Fruit fly (Drosophila melanogaster): ENCODE measurements around the gene CG33061.

CG33061 gene

dm6 chr3L:16328207-16328891 is 1.2 kb upstream of the CG33061 start, which contains the start of gene CG13058 (continued):
- TF ChIP-seq kay (GFP tag; optimal IDR thresholded peaks at IDR 0.05) (no peak), zen (tag; optimal IDR thresholded peaks at IDR 0.05) (no peak), CG11456 (GFP tag; IDR thresholded peaks at IDR 0.05) (no peak), Hr39 (optimal IDR thresholded peaks at IDR 0.05) (no peak), Dip2 (GFP tag; IDR thresholded peaks at IDR 0.05) (no peak), Xrp1 (GFP tag; IDR thresholded peaks at IDR 0.05) (no peak; the same call in 1 of the 2 replicates), CG7357 (GFP tag; IDR thresholded peaks at IDR 0.05) (0 out of 3 replicates have a peak, but pooled peaks have one; percentile 41), Fer2 (tag; optimal IDR thresholded peaks at IDR 0.05) (no peak), pan (optimal IDR thresholded peaks at IDR 0.05) (no peak), pan (GFP tag; optimal IDR thresholded peaks at IDR 0.05 in 1 of 2, IDR thresholded peaks at IDR 0.05 in 1 of 2) (no peak), chinmo (GFP tag; IDR thresholded peaks at IDR 0.05; ENCODE audit: partially characterized antibody) (no peak), CG43689 (GFP tag; IDR thresholded peaks at IDR 0.05) (peak; percentile 52; the same call in 1 of the 2 replicates), dpn (GFP tag; optimal IDR thresholded peaks at IDR 0.05) (peak in 1 of 2 experiments; percentile 48), ara (GFP tag; IDR thresholded peaks at IDR 0.05) (no peak), CG4820 (GFP tag; optimal IDR thresholded peaks at IDR 0.05) (peak; percentile 57), CG10462 (GFP tag; optimal IDR thresholded peaks at IDR 0.05) (no peak), cad (GFP tag; optimal IDR thresholded peaks at IDR 0.05) (no peak), dmrt99B (tag; optimal IDR thresholded peaks at IDR 0.05) (peak; percentile 77), p53 (GFP tag; optimal IDR thresholded peaks at IDR 0.05) (no peak), CG14710 (tag; optimal IDR thresholded peaks at IDR 0.05) (no peak), bcd (GFP tag; optimal IDR thresholded peaks at IDR 0.05) (peak; percentile 37), Sox102F (GFP tag; optimal IDR thresholded peaks at IDR 0.05) (peak; percentile 75), eyg (GFP tag; optimal IDR thresholded peaks at IDR 0.05) (no peak), Ets65A (GFP tag) (peak; percentile 45), CG7987 (GFP tag; optimal IDR thresholded peaks at IDR 0.05) (peak; percentile 9), CG6854 (GFP tag; optimal IDR thresholded peaks at IDR 0.05) (peak; percentile 39), CG7928 (GFP tag; optimal IDR thresholded peaks at IDR 0.05) (peak; percentile 25), pfk (GFP tag; optimal IDR thresholded peaks at IDR 0.05) (no peak), CG6813 (GFP tag; optimal IDR thresholded peaks at IDR 0.05) (no peak), dan (GFP tag; IDR thresholded peaks at IDR 0.05) (no peak), Opbp (GFP tag; IDR thresholded peaks at IDR 0.05; ENCODE audit: partially characterized antibody) (no peak), CG4328 (GFP tag; optimal IDR thresholded peaks at IDR 0.05) (no peak), kni (GFP tag; optimal IDR thresholded peaks at IDR 0.05) (no peak), HLH4C (GFP tag; IDR thresholded peaks at IDR 0.05; ENCODE audit: partially characterized antibody) (no peak), Atf3 (GFP tag; optimal IDR thresholded peaks at IDR 0.05) (peak; percentile 44), vnd (GFP tag; IDR thresholded peaks at IDR 0.05; ENCODE audit: partially characterized antibody) (no peak), CG8478 (optimal IDR thresholded peaks at IDR 0.05) (no peak), Awh (GFP tag; IDR thresholded peaks at IDR 0.05) (no peak), z (GFP tag; IDR thresholded peaks at IDR 0.05) (no peak), CG15696 (tag; optimal IDR thresholded peaks at IDR 0.05) (no peak), ato (GFP tag; IDR thresholded peaks at IDR 0.05; ENCODE audit: partially characterized antibody) (no peak), lbe (GFP tag; optimal IDR thresholded peaks at IDR 0.05) (no peak), CG12236 (GFP tag; optimal IDR thresholded peaks at IDR 0.05) (no peak), ac (GFP tag; optimal IDR thresholded peaks at IDR 0.05) (no peak), ham (GFP tag; IDR thresholded peaks at IDR 0.05) (no peak), CG12299 (tag; optimal IDR thresholded peaks at IDR 0.05) (no peak), ewg (GFP tag; optimal IDR thresholded peaks at IDR 0.05) (peak; percentile 3), insv (GFP tag; optimal IDR thresholded peaks at IDR 0.05) (no peak), en (GFP tag; optimal IDR thresholded peaks at IDR 0.05) (no peak), Chrac-16 (GFP tag; optimal IDR thresholded peaks at IDR 0.05) (peak; percentile 40), CrebB (tag; optimal IDR thresholded peaks at IDR 0.05) (peak; percentile 31)
